Fruit fly (Drosophila melanogaster) Kc167 (cell line): ENCODE data around the gene up.

ENCODE experiments used
- Myc ChIP-seq: fragments of >200 bp; optimal IDR thresholded peaks from 2 replicates; lab custom pipeline; 2017; ENCODE audit warnings: missing external identifiers
- Sin3A ChIP-seq: fragments of >200 bp; optimal IDR thresholded peaks from 2 replicates; lab custom pipeline; 2018; ENCODE audit warnings: missing external identifiers
- h ChIP-seq: fragments of >200 bp; optimal IDR thresholded peaks from 3 replicates; lab custom pipeline; 2018; ENCODE audit warnings: missing external identifiers
- insv ChIP-seq: fragments of >200 bp; optimal IDR thresholded peaks from 3 replicates; lab custom pipeline; 2018; ENCODE audit warnings: missing external identifiers
- psq ChIP-seq: fragments of >200 bp; optimal IDR thresholded peaks from 2 replicates; lab custom pipeline; 2017; ENCODE audit warnings: missing external identifiers
- ttk ChIP-seq: sonication (Bioruptor generic); optimal IDR thresholded peaks from 2 replicates; lab custom pipeline; 2017; ENCODE audit warnings: missing external identifiers

Gene up

DNA sequence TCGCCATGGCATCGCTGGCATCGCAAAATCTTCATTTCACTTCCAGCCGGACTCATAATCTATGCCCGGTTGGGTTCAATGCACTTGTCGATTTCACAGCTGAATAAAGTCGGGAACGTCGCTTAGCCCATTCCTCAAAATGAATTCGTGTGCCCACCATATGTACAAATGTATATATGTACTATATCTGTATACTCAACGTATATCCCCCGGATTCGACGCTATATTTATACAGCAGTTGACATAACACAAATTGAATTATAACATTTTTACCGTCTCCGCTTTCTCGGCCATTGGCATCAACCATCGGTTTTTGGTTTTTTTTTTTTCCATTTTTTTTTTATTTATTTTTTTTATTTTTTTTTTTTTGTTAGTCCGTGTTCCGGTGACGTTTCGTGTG is 32.1 kb downstream of the up start:
- TF ChIP-seq psq = no peak
- TF ChIP-seq insv (lab: Kevin White, UChicago) = no peak
- TF ChIP-seq h (lab: Kevin White, UChicago) = no peak
- no peak for TF ChIP-seq ttk (lab: Kevin White, UChicago)
- no peak for TF ChIP-seq Myc
- no peak for TF ChIP-seq Sin3A (lab: Kevin White, UChicago)

DNA sequence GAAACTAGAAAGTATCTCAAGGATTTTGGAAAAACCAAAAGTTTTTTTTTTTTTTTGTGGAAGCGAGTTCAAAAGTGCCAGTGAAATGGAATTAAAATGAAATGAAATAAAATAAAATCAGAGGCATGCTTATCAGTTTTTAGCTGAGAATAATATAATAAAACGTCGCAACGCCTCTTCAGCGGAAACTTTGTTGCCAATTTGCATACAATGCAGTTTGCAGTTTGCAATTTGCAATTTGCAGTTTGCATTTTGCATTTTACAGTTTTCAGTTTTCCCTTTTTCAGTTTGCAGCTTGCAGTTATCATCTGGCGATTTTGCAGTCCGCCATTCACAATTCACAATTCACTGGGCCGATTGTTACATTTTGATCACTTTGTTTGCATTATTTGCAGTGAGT is 33.5 kb downstream of the up start:
- no peak for TF ChIP-seq psq
- TF ChIP-seq ttk (lab: Kevin White, UChicago) = no peak
- no peak for TF ChIP-seq h (lab: Kevin White, UChicago)
- no peak for TF ChIP-seq Sin3A (lab: Kevin White, UChicago)
- TF ChIP-seq insv (lab: Kevin White, UChicago) = no peak
- TF ChIP-seq Myc = no peak

DNA sequence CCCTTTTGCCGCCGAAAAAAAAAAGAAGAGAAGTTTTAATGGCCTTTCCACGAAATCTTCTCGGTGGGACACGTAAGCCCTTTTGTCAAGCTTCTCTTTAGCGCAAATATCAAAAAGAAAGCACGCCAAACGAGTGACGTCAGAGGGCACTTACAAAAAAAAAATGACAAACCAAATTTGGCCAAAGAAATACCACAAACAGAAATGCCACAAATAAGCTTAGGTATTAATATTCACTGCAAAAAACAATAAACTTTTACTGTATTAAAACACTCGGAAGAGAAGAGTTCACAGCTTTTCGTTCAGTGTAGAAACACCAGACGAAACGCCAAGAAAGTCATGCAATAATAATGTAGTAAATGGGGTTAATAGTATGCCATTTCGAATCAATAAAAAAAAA is 34.3 kb downstream of the up start:
- TF ChIP-seq Myc (no peak), h (lab: Kevin White, UChicago) (no peak), psq (no peak), ttk (lab: Kevin White, UChicago) (no peak), Sin3A (lab: Kevin White, UChicago) (no peak), insv (lab: Kevin White, UChicago) (no peak)

DNA sequence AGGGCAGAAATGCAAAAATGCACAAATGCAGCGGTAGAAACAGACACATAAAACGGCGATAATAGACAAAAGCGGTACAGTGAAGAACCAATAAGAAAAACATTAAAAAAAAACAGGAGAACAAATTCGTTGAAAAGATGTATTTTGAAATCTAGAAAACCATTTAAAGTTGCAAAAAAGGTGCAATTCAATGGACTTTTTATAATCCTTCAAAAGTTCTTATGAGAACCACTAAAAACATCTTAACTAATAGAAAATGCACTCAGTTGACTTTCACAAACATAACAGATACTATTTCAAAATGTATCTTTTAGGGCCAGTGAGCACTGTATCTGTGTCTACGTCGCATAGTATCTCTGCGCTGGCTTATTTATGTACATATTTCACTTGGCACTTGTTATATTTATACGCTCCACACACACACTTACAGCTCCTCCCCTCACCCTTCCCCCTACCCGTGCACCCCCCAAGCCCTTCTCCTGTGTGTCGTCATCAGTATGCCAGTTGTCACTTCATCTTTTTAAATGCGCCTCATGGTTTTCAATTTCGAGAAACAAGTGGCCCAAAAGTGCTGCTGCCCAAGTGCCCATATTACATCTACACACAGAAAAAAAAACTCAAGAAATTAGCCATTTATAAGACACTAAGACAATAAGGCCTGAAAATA is 36.8 kb downstream of the up start:
- TF ChIP-seq insv (lab: Kevin White, UChicago) (no peak), psq (no peak), ttk (lab: Kevin White, UChicago) (no peak), Myc (no peak), Sin3A (lab: Kevin White, UChicago) (no peak), h (lab: Kevin White, UChicago) (no peak)

DNA sequence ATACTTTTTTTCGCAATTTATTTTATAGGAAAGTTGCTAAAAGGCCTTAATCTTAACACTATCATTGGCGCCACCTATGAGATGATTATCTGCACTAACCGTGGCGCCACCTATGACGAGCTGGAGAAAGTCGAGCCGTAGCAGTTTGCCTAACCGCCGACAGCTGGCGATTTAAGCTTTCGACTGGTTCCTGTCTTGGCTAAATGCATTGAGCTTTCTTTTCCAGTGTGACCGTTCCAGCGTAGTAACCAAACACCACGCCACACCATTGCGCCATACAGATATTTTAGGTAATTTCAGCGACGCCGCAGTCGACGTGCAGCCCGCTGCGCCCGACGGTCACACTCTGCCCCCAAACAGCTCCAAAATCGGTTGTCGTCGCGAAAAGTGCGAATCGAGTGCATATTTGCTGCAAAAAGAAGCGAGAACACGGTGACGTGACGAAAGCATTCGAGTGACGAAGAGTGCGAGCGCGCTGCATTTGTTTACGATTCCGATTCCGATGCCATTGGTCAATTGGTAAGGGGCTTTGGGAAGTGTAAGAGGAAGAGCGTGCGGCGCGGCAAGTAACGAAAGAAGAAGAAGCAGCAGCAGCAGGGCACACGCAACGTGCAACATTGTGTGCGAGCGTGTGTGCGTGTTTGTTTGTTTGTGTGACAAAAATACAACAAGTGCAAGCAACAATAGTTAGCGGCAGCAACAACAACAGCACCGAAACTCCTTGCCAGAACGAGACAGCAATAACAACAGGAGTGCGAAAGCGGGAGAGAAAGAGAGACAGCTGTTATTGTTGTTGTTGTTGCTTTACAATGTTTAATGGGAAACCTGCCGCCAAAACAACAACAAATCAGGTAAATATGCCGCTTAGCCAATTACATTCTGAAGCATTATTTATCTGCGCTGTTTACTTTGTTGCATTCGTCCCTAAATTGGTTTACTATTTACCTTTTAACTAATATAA is 38.6 kb downstream of the up start, which contains the start of the genes CG46311 and Tpst:
Gene CG46311 (plus strand): TSS at position 341 of the 961 bp plus-strand sequence.
Gene Tpst (plus strand): TSS at position 341 of the 961 bp plus-strand sequence.
- TF ChIP-seq Sin3A (lab: Kevin White, UChicago) (no peak), insv (lab: Kevin White, UChicago) (no peak), Myc (no peak), psq (no peak), h (lab: Kevin White, UChicago) (no peak), ttk (lab: Kevin White, UChicago) (no peak)

DNA sequence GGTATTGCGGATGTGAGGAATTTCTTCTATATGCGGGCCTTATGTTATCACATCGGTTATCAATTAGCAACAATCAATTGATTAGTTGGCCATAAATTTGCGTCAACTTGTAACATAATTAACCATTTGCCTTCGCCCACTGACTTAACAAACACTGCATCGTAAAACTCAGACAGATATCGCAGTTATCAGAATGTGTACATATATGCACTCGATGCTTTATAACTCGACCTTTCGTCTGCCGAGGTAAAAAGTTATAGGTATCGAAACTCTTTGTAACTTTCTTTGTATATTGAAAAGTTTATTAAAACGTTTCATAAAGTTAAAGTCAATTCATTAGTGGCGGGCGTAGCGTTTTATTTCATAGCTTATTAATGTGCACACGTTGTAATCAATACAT is 39.3 kb downstream of the up start:
- TF ChIP-seq Myc (no peak), ttk (lab: Kevin White, UChicago) (no peak), h (lab: Kevin White, UChicago) (no peak), Sin3A (lab: Kevin White, UChicago) (no peak), insv (lab: Kevin White, UChicago) (no peak)

DNA sequence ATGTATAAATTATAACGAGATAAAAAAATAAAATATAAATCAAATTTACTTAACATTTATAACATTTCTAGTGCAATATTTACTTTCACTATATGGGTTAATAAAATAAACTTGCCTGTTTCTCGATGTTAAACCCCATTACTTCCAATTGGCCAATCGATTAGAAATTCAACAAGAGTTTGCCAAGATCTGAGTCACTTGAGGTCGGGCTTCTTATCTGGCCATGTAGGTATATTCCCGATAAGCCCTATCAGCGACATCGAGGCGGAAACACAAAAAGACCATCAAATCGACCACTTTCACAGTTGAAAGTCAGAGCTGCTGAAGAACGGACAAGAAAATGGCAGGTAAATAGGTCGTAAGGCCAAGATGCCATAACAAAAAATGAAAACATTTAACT is 41.0 kb downstream of the up start, which contains the start of gene CG32633:
Gene CG32633 (plus strand): TSS at position 301 of the 400 bp plus-strand sequence.
- TF ChIP-seq insv (lab: Kevin White, UChicago) = no peak
- no peak for TF ChIP-seq Sin3A (lab: Kevin White, UChicago)
- no peak for TF ChIP-seq Myc
- TF ChIP-seq ttk (lab: Kevin White, UChicago) = no peak
- TF ChIP-seq h (lab: Kevin White, UChicago) = no peak
- TF ChIP-seq psq = no peak

DNA sequence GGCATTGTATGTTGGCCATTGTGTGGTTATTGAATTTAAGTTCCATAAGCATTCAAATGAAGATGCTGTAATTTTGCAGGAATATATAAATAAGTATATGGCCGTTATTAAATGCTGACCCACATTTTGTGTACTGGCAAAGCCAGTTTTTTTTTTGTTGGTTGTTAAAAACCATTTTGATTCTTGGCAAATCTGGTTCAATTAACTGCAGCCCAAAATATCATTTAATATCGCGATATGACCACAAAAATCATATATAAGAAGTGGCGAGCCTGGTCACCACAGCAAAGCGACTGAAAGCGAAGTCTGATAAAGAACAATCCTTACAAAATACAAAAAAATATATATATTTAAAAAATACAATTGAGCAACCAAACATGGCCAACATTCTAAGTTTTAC is 46.2 kb downstream of the up start, which contains the start of gene CG32631:
Gene CG32631 (plus strand): TSS at position 301 of the 400 bp plus-strand sequence.
- TF ChIP-seq ttk (lab: Kevin White, UChicago) (no peak), Sin3A (lab: Kevin White, UChicago) (no peak), Myc (no peak), h (lab: Kevin White, UChicago) (no peak), psq (no peak), insv (lab: Kevin White, UChicago) (no peak)

DNA sequence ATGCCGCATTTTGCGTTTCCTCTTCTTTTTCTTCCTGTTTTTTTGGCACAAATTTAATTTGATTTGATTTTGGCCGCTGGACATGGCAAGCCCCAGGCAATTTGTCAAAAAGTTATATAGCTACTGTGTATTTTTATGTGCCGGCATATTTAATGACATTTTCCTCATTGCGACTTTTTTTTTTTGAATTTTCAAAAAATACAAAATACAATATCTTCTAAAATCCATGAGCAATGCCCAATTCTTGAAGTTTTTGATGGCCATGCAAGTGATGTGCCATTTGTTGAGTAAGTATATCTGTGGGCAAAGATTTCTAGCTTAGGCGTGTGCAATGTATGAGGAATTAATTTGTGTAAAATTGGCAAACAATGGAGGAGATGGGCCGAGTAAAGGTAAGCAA is 46.7 kb downstream of the up start, which contains the start of gene CG11816:
Gene CG11816 (minus strand): TSS at position 101 of the 400 bp plus-strand sequence.
- no peak for TF ChIP-seq psq
- TF ChIP-seq insv (lab: Kevin White, UChicago) = no peak
- TF ChIP-seq Sin3A (lab: Kevin White, UChicago) = no peak
- TF ChIP-seq ttk (lab: Kevin White, UChicago) = no peak
- TF ChIP-seq Myc = no peak
- no peak for TF ChIP-seq h (lab: Kevin White, UChicago)
